Fruit fly (Drosophila melanogaster) whole organism, prepupa: ENCODE measurements around the gene sphinx1.

Experiments
- CG11294 ChIP-seq: fragments of 200-800 bp; sonication (Bioruptor generic); IDR thresholded peaks from 2 replicates; pipeline ENCODE4 v1.3.6; 2022; ENCODE audit warnings: missing biosample characterization, missing genetic modification characterization
- CG11902 ChIP-seq: fragments of 200-800 bp; sonication (Bioruptor generic); optimal IDR thresholded peaks from 3 replicates; lab custom pipeline; 2016; ENCODE audit warnings: missing biosample characterization, missing genetic modification characterization
- CG1621 ChIP-seq: fragments of 200-800 bp; sonication (Bioruptor generic); optimal IDR thresholded peaks from 3 replicates; lab custom pipeline; 2018; ENCODE audit warnings: missing biosample characterization, mild to moderate bottlenecking, missing genetic modification characterization
- CG16779 ChIP-seq: fragments of 200-800 bp; sonication (Bioruptor generic); optimal IDR thresholded peaks from 3 replicates; lab custom pipeline; 2017; ENCODE audit warnings: missing biosample characterization, mild to moderate bottlenecking, missing genetic modification characterization
- CG34406 ChIP-seq: fragments of 200-800 bp; sonication (Bioruptor generic); optimal IDR thresholded peaks from 3 replicates; lab custom pipeline; 2016; ENCODE audit warnings: missing biosample characterization, missing genetic modification characterization
- CG6792 ChIP-seq: fragments of 200-800 bp; sonication (Bioruptor generic); optimal IDR thresholded peaks from 3 replicates; lab custom pipeline; 2016; ENCODE audit warnings: missing biosample characterization, missing genetic modification characterization
- CG6854 ChIP-seq: fragments of 200-800 bp; sonication (Bioruptor generic); optimal IDR thresholded peaks from 2 replicates; lab custom pipeline; 2017; ENCODE audit warnings: missing biosample characterization, mild to moderate bottlenecking, missing genetic modification characterization
- Eip93F ChIP-seq: fragments of 200-800 bp; sonication (Bioruptor generic); optimal IDR thresholded peaks from 2 replicates; lab custom pipeline; 2016; ENCODE audit warnings: missing biosample characterization, mild to moderate bottlenecking, missing genetic modification characterization
- Hr38 ChIP-seq: sonication (Bioruptor generic); optimal IDR thresholded peaks from 2 replicates; lab custom pipeline; 2016; ENCODE audit warnings: missing biosample characterization, missing genetic modification characterization
- OdsH ChIP-seq: fragments of 200-800 bp; sonication (Bioruptor generic); optimal IDR thresholded peaks from 3 replicates; lab custom pipeline; 2016; ENCODE audit warnings: missing biosample characterization, missing genetic modification characterization
- Sox102F ChIP-seq: fragments of 200-800 bp; sonication (Bioruptor generic); optimal IDR thresholded peaks from 2 replicates; lab custom pipeline; 2016; ENCODE audit warnings: missing biosample characterization, mild to moderate bottlenecking, missing genetic modification characterization
- achi ChIP-seq: fragments of 200-800 bp; sonication (Bioruptor generic); optimal IDR thresholded peaks from 3 replicates; lab custom pipeline; 2016; ENCODE audit warnings: missing biosample characterization, missing genetic modification characterization
- cyc ChIP-seq: fragments of 200-800 bp; sonication (Bioruptor generic); optimal IDR thresholded peaks from 3 replicates; lab custom pipeline; 2016; ENCODE audit warnings: missing biosample characterization, missing genetic modification characterization
- fkh ChIP-seq: fragments of 200-800 bp; sonication (Bioruptor generic); optimal IDR thresholded peaks from 3 replicates; lab custom pipeline; 2017; ENCODE audit warnings: missing biosample characterization, mild to moderate bottlenecking, missing genetic modification characterization, moderate library complexity
- salr ChIP-seq, 2 experiments: fragments of 200-800 bp; sonication (Bioruptor generic); optimal IDR thresholded peaks; 3 replicates each; lab custom pipeline; 2016 to 2018; ENCODE audit warnings: missing biosample characterization in 2 of 2, missing genetic modification characterization in 2 of 2, mild to moderate bottlenecking in 1 of 2
- svp ChIP-seq: fragments of 200-800 bp; sonication (Bioruptor generic); peaks from one replicate; lab custom pipeline; 2016; ENCODE audit warnings: missing biosample characterization, missing genetic modification characterization

The sphinx1 gene

DNA sequence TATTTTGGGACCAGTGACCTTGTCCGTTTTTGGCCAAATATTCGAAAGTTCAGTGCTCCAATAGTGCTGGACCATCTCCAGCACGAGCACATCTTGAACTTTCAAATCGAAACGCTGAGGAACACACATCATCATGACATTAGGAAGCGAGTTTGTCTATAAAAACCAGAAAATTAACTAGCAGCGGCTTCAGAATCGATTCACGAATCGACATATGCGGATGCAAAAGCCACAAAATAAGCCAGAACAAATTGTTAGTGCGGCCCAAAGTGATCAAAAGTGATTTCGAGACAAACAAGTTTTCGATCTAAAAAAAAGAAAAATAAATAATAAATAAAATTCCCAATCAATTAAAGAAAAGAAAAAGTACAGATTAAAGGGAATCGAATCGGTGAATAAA is 48.8 kb downstream of the sphinx1 start, which contains the start of gene CG8563:
Gene CG8563, plus strand, starts transcription at position 301 of the 400 bp plus-strand sequence.
- TF ChIP-seq CG11294 (GFP tag; lab: Robert Waterston, UW) (no peak), CG6854 (GFP tag; lab: Kevin White, UChicago) (no peak), CG16779 (tag; lab: Kevin White, UChicago) (no peak), CG34406 (no peak), Sox102F (GFP tag; lab: Kevin White, UChicago) (no peak), cyc (no peak), salr (GFP tag; optimal IDR thresholded peaks at IDR 0.05; lab: Kevin White, UChicago) (no peak), CG6792 (GFP tag; lab: Kevin White, UChicago) (no peak), achi (GFP tag; lab: Kevin White, UChicago) (no peak), OdsH (GFP tag; lab: Kevin White, UChicago) (no peak), Hr38 (GFP tag; lab: Kevin White, UChicago) (no peak)

DNA sequence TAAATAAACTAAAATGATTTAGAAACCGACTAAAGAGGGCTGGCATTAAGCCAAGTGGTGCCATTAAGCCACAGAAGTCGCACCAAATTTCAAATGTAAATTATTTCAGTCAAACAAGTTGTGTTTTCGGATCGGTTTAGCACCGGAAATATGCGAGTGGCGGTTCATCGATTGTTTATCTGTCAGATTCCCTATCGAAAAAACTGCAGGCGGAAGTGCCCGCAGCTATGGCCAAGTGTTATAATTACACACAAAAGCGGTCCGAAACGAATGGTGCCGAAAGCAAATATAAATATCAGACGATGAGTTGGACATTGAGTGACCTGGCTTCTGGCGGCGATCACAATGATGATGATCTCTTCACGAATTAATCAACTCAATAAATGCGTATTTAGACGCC is 49.2 kb downstream of the sphinx1 start:
- TF ChIP-seq CG1621 (tag; lab: Kevin White, UChicago): no peak
- TF ChIP-seq fkh (GFP tag; lab: Kevin White, UChicago): no peak
- no peak for TF ChIP-seq CG11902 (GFP tag; lab: Kevin White, UChicago)
- no peak for TF ChIP-seq svp (GFP tag; lab: Kevin White, UChicago)
- no peak for TF ChIP-seq Eip93F (GFP tag; lab: Kevin White, UChicago)
